Fruit fly (Drosophila melanogaster) whole organism, embryonic: Measurements from ENCODE around the gene CG8673.

Experiments
- Abd-B ChIP-seq: fragments of 200-800 bp; sonication (Bioruptor generic); optimal IDR thresholded peaks from 2 replicates; lab custom pipeline; 2018; ENCODE audit warnings: missing biosample characterization, mild to moderate bottlenecking, missing genetic modification characterization, moderate library complexity
- CG10147 ChIP-seq: fragments of 200-800 bp; sonication (Bioruptor generic); optimal IDR thresholded peaks from 2 replicates; lab custom pipeline; 2019; ENCODE audit warnings: missing biosample characterization, mild to moderate bottlenecking, missing genetic modification characterization, moderate library complexity
- CG10431 ChIP-seq: fragments of 200-800 bp; sonication (Bioruptor generic); optimal IDR thresholded peaks from 3 replicates; lab custom pipeline; 2018; ENCODE audit warnings: missing biosample characterization, mild to moderate bottlenecking, missing genetic modification characterization
- CG10565 ChIP-seq: fragments of 200-800 bp; sonication (Bioruptor generic); optimal IDR thresholded peaks from 3 replicates; lab custom pipeline; 2016; ENCODE audit warnings: missing biosample characterization, mild to moderate bottlenecking, missing genetic modification characterization
- CG12104 ChIP-seq: fragments of 200-800 bp; sonication (Bioruptor generic); optimal IDR thresholded peaks from 3 replicates; lab custom pipeline; 2016; ENCODE audit warnings: missing biosample characterization, missing genetic modification characterization
- CG12942 ChIP-seq: fragments of 200-800 bp; sonication (Bioruptor generic); optimal IDR thresholded peaks from 3 replicates; lab custom pipeline; 2016; ENCODE audit warnings: missing biosample characterization, missing genetic modification characterization
- CG14710 ChIP-seq: fragments of 200-800 bp; sonication (Bioruptor generic); optimal IDR thresholded peaks from 3 replicates; lab custom pipeline; 2019; ENCODE audit warnings: missing biosample characterization, mild to moderate bottlenecking, missing genetic modification characterization, moderate library complexity
- CG15073 ChIP-seq: fragments of 200-800 bp; sonication (Bioruptor generic); optimal IDR thresholded peaks from 2 replicates; lab custom pipeline; 2016; ENCODE audit warnings: missing biosample characterization, missing genetic modification characterization
- CG15269 ChIP-seq: fragments of 200-800 bp; sonication (Bioruptor generic); optimal IDR thresholded peaks from 2 replicates; lab custom pipeline; 2018; ENCODE audit warnings: missing biosample characterization, mild to moderate bottlenecking, missing genetic modification characterization, moderate library complexity
- CG15479 ChIP-seq: fragments of 200-800 bp; sonication (Bioruptor generic); optimal IDR thresholded peaks from 3 replicates; lab custom pipeline; 2019; ENCODE audit warnings: missing biosample characterization, mild to moderate bottlenecking, missing genetic modification characterization, moderate library complexity
- CG15601 ChIP-seq: fragments of 200-800 bp; sonication (Bioruptor generic); optimal IDR thresholded peaks from 3 replicates; lab custom pipeline; 2019; ENCODE audit warnings: missing biosample characterization, mild to moderate bottlenecking, missing genetic modification characterization, moderate library complexity
- CG16779 ChIP-seq: fragments of 200-800 bp; sonication (Bioruptor generic); IDR thresholded peaks from 2 replicates; pipeline ENCODE4 v1.3.6; 2022; ENCODE audit warnings: missing biosample characterization, missing genetic modification characterization
- CG17328 ChIP-seq: fragments of 200-800 bp; sonication (Bioruptor generic); IDR thresholded peaks from 2 replicates; pipeline ENCODE4 v1.3.6; 2022; ENCODE audit warnings: missing biosample characterization, missing genetic modification characterization
- CG1832 ChIP-seq: fragments of 200-800 bp; sonication (Bioruptor generic); optimal IDR thresholded peaks from 2 replicates; lab custom pipeline; 2017; ENCODE audit warnings: missing biosample characterization, mild to moderate bottlenecking, missing genetic modification characterization, inconsistent platforms
- CG2202 ChIP-seq: fragments of 200-800 bp; sonication (Bioruptor generic); optimal IDR thresholded peaks from 2 replicates; lab custom pipeline; 2018; ENCODE audit warnings: missing biosample characterization, mild to moderate bottlenecking, missing genetic modification characterization
- CG3065 ChIP-seq: fragments of 200-800 bp; sonication (Bioruptor generic); optimal IDR thresholded peaks from 2 replicates; lab custom pipeline; 2016; ENCODE audit warnings: missing biosample characterization, missing genetic modification characterization
- CG32532 ChIP-seq: fragments of 200-800 bp; sonication (Bioruptor generic); IDR thresholded peaks from 2 replicates; pipeline ENCODE4 v1.3.6; 2022; ENCODE audit warnings: missing biosample characterization, missing genetic modification characterization
- CG3838 ChIP-seq: fragments of 200-800 bp; sonication (Bioruptor generic); optimal IDR thresholded peaks from 3 replicates; lab custom pipeline; 2016; ENCODE audit warnings: missing biosample characterization, missing genetic modification characterization
- CG43689 ChIP-seq: fragments of 200-800 bp; sonication (Bioruptor generic); IDR thresholded peaks from 2 replicates; pipeline ENCODE4 v1.3.6; 2022; ENCODE audit warnings: missing biosample characterization, missing genetic modification characterization
- CG6254 ChIP-seq: fragments of 200-800 bp; sonication (Bioruptor generic); optimal IDR thresholded peaks from 3 replicates; lab custom pipeline; 2017; ENCODE audit warnings: mild to moderate bottlenecking, missing biosample characterization, missing genetic modification reagents, missing genetic modification characterization
- CG6272 ChIP-seq: fragments of 200-800 bp; sonication (Bioruptor generic); IDR thresholded peaks from 2 replicates; pipeline ENCODE4 v1.3.6; 2022; ENCODE audit warnings: missing biosample characterization, missing genetic modification characterization
- CG6683 ChIP-seq: fragments of 200-800 bp; sonication (Bioruptor generic); optimal IDR thresholded peaks from 2 replicates; lab custom pipeline; 2017; ENCODE audit warnings: missing biosample characterization, mild to moderate bottlenecking, missing genetic modification characterization, missing genetic modification reagents
- CG7357 ChIP-seq: fragments of 200-800 bp; sonication (Bioruptor generic); IDR thresholded peaks from 3 replicates; pipeline ENCODE4 v1.3.6; 2022; ENCODE audit warnings: missing biosample characterization, missing genetic modification characterization
- CG9932 ChIP-seq: fragments of 200-800 bp; sonication (Bioruptor generic); IDR thresholded peaks from 2 replicates; pipeline ENCODE4 v1.3.6; 2022; ENCODE audit warnings: missing biosample characterization, missing genetic modification characterization
- CHES-1-like ChIP-seq: fragments of 200-800 bp; sonication (Bioruptor generic); optimal IDR thresholded peaks from 2 replicates; lab custom pipeline; 2016; ENCODE audit warnings: missing biosample characterization, missing genetic modification characterization
- Fer1 ChIP-seq: fragments of 200-800 bp; sonication (Bioruptor generic); optimal IDR thresholded peaks from 2 replicates; lab custom pipeline; 2017; ENCODE audit warnings: missing biosample characterization, mild to moderate bottlenecking, missing genetic modification characterization
- HmgZ ChIP-seq: fragments of 200-800 bp; sonication (Bioruptor generic); optimal IDR thresholded peaks from 2 replicates; lab custom pipeline; 2018; ENCODE audit warnings: missing biosample characterization, mild to moderate bottlenecking, missing genetic modification characterization
- Hr78 ChIP-seq, 2 experiments: fragments of 200-800 bp in 1 of 2; fragments of >200 bp in 1 of 2; sonication (Bioruptor generic) in 1 of 2; optimal IDR thresholded peaks; 2 replicates each; lab custom pipeline; 2017 to 2019; ENCODE audit warnings: missing biosample characterization in 2 of 2, missing genetic modification characterization in 2 of 2, mild to moderate bottlenecking in 1 of 2, moderate library complexity in 1 of 2
- Med ChIP-seq: fragments of 200-800 bp; sonication (Bioruptor generic); peaks from one replicate; lab custom pipeline; 2016; ENCODE audit warnings: missing biosample characterization, missing genetic modification characterization, mild to moderate bottlenecking, inconsistent platforms, moderate library complexity
- Nf-YC ChIP-seq: fragments of 200-800 bp; optimal IDR thresholded peaks from 3 replicates; lab custom pipeline; 2019; ENCODE audit warnings: missing biosample characterization, mild to moderate bottlenecking, missing genetic modification characterization, moderate library complexity
- Oli ChIP-seq: fragments of 200-800 bp; sonication (Bioruptor generic); optimal IDR thresholded peaks from 2 replicates; lab custom pipeline; 2018; ENCODE audit warnings: missing biosample characterization, mild to moderate bottlenecking, missing genetic modification characterization, moderate library complexity
- Ptx1 ChIP-seq: fragments of 200-800 bp; sonication (Bioruptor generic); IDR thresholded peaks from 2 replicates; pipeline ENCODE4 v1.3.6; 2022; ENCODE audit warnings: missing biosample characterization, missing genetic modification characterization
- Spps ChIP-seq: fragments of 200-800 bp; sonication (Bioruptor generic); optimal IDR thresholded peaks from 2 replicates; lab custom pipeline; 2018; ENCODE audit warnings: missing biosample characterization, mild to moderate bottlenecking, missing genetic modification characterization
- YL-1 ChIP-seq: fragments of 200-800 bp; sonication (Bioruptor generic); optimal IDR thresholded peaks from 3 replicates; lab custom pipeline; 2017; ENCODE audit warnings: missing biosample characterization, mild to moderate bottlenecking, missing genetic modification characterization
- az2 ChIP-seq: fragments of 200-800 bp; sonication (Bioruptor generic); optimal IDR thresholded peaks from 3 replicates; lab custom pipeline; 2016; ENCODE audit warnings: missing biosample characterization, missing genetic modification characterization
- btn ChIP-seq: fragments of 200-800 bp; sonication (Bioruptor generic); optimal IDR thresholded peaks from 2 replicates; lab custom pipeline; 2016; ENCODE audit warnings: missing biosample characterization, missing genetic modification characterization
- crc ChIP-seq: fragments of 200-800 bp; sonication (Bioruptor generic); optimal IDR thresholded peaks from 2 replicates; lab custom pipeline; 2016; ENCODE audit warnings: missing biosample characterization, missing genetic modification characterization
- da ChIP-seq: fragments of 200-800 bp; sonication (Bioruptor generic); optimal IDR thresholded peaks from 2 replicates; lab custom pipeline; 2016; ENCODE audit warnings: missing biosample characterization, missing genetic modification characterization
- gem ChIP-seq: fragments of 200-800 bp; sonication (Bioruptor generic); optimal IDR thresholded peaks from 2 replicates; lab custom pipeline; 2019; ENCODE audit warnings: missing biosample characterization, mild to moderate bottlenecking, missing genetic modification characterization, moderate library complexity
- hb ChIP-seq: fragments of 200-800 bp; sonication (Bioruptor generic); IDR thresholded peaks from 3 replicates; pipeline ENCODE4 v1.3.6; 2022; ENCODE audit warnings: missing biosample characterization, missing genetic modification characterization; ENCODE audit not compliant: partially characterized antibody
- kni ChIP-seq: fragments of 200-800 bp; sonication (Bioruptor generic); optimal IDR thresholded peaks from 3 replicates; lab custom pipeline; 2017; ENCODE audit warnings: mild to moderate bottlenecking, missing biosample characterization, missing genetic modification reagents, missing genetic modification characterization
- luna ChIP-seq: fragments of 200-800 bp; sonication (Bioruptor generic); optimal IDR thresholded peaks from 2 replicates; lab custom pipeline; 2016; ENCODE audit warnings: missing biosample characterization, missing genetic modification characterization
- mam ChIP-seq: fragments of 200-800 bp; sonication (Bioruptor generic); optimal IDR thresholded peaks from 3 replicates; lab custom pipeline; 2016; ENCODE audit warnings: missing biosample characterization, missing genetic modification characterization
- pb ChIP-seq: fragments of 200-800 bp; sonication (Bioruptor generic); optimal IDR thresholded peaks from 3 replicates; lab custom pipeline; 2016; ENCODE audit warnings: missing biosample characterization, missing genetic modification characterization
- pros ChIP-seq: fragments of 200-800 bp; sonication (Bioruptor generic); optimal IDR thresholded peaks from 3 replicates; lab custom pipeline; 2019; ENCODE audit warnings: missing biosample characterization, mild to moderate bottlenecking, missing genetic modification characterization, moderate library complexity
- pum ChIP-seq: fragments of 200-800 bp; sonication (Bioruptor generic); optimal IDR thresholded peaks from 2 replicates; lab custom pipeline; 2016; ENCODE audit warnings: missing biosample characterization, missing genetic modification characterization
- row ChIP-seq: fragments of 200-800 bp; sonication (Bioruptor generic); IDR thresholded peaks from 3 replicates; pipeline ENCODE4 v1.3.6; 2022; ENCODE audit warnings: missing biosample characterization, missing genetic modification characterization
- sna ChIP-seq: fragments of 200-800 bp; sonication (Bioruptor generic); IDR thresholded peaks from 2 replicates; pipeline ENCODE4 v1.3.6; 2022; ENCODE audit warnings: missing biosample characterization, missing genetic modification characterization; ENCODE audit not compliant: partially characterized antibody
- tll ChIP-seq, 2 experiments: fragments of 200-800 bp in 1 of 2; fragments of >200 bp in 1 of 2; sonication (Bioruptor generic) in 1 of 2; optimal IDR thresholded peaks; 2 replicates each; lab custom pipeline; 2017 to 2019; ENCODE audit warnings: missing biosample characterization in 2 of 2, missing genetic modification characterization in 2 of 2, mild to moderate bottlenecking in 1 of 2, moderate library complexity in 1 of 2
- twi ChIP-seq: fragments of 200-800 bp; optimal IDR thresholded peaks from 2 replicates; lab custom pipeline; 2019; ENCODE audit warnings: missing biosample characterization, mild to moderate bottlenecking, missing genetic modification characterization, moderate library complexity
- vvl ChIP-seq: fragments of 200-800 bp; sonication (Bioruptor generic); IDR thresholded peaks from 2 replicates; pipeline ENCODE4 v1.3.6; 2022; ENCODE audit warnings: missing biosample characterization, missing genetic modification characterization
- yki ChIP-seq: fragments of >200 bp; optimal IDR thresholded peaks from 3 replicates; lab custom pipeline; 2018

The CG8673 gene

DNA sequence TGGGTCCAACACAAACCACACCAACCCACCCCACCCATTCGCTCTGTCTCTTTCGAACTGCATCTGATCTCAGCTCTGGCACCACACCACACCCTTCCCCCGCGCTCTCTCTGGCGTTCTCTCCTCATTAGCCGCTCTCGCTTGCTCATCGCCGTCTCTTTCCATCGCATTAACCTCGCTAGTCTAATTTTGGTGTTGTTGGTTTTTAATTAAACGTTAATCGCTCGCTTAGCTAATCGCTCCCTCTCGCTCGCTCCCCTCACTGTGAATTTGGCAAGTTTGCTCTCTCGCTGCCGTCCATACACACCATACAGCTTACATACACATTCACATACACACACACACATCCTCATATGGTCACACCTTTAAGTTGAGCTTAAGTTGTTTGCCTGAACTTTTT lies 20.0 kb upstream of the CG8673 start:
- TF ChIP-seq yki (lab: Kevin White, UChicago) (peak; percentile 49), CG1832 (GFP tag; lab: Kevin White, UChicago) (peak; percentile 75), CG17328 (GFP tag; lab: Robert Waterston, UW) (no peak), pros (no peak), Spps (tag; lab: Kevin White, UChicago) (no peak), CG12104 (GFP tag; lab: Kevin White, UChicago) (no peak), vvl (GFP tag; lab: Robert Waterston, UW) (peak; percentile 88), CG15601 (tag; lab: Kevin White, UChicago) (no peak), CG6272 (GFP tag; lab: Robert Waterston, UW) (no peak), CG10147 (GFP tag; lab: Kevin White, UChicago) (no peak), row (GFP tag; lab: Robert Waterston, UW) (no peak), Oli (no peak), Ptx1 (GFP tag; lab: Robert Waterston, UW) (no peak), pum (no peak), da (no peak), CG14710 (tag; lab: Kevin White, UChicago) (no peak), Med (GFP tag; lab: Kevin White, UChicago) (peak; percentile 66), CG6254 (GFP tag; lab: Kevin White, UChicago) (no peak), hb (no peak), kni (GFP tag; lab: Kevin White, UChicago) (peak; percentile 63), CG32532 (peak; percentile 8; the same call in 1 of the 2 replicates), luna (no peak), CG15269 (no peak), az2 (GFP tag; lab: Kevin White, UChicago) (no peak), CG16779 (no peak), Nf-YC (tag; lab: Kevin White, UChicago) (peak; percentile 10), btn (GFP tag; lab: Kevin White, UChicago) (no peak), CG2202 (tag; lab: Kevin White, UChicago) (no peak), Fer1 (GFP tag; lab: Kevin White, UChicago) (peak; percentile 23), CG12942 (no peak), CG10431 (no peak), CG43689 (GFP tag; lab: Robert Waterston, UW) (no peak), gem (tag; lab: Kevin White, UChicago) (no peak), CG3065 (GFP tag; lab: Kevin White, UChicago) (no peak), twi (tag; lab: Kevin White, UChicago) (no peak), crc (GFP tag; lab: Kevin White, UChicago) (no peak), sna (GFP tag; lab: Robert Waterston, UW) (no peak), pb (GFP tag; lab: Kevin White, UChicago) (no peak), Abd-B (GFP tag; lab: Kevin White, UChicago) (no peak), CG10565 (GFP tag; lab: Kevin White, UChicago) (no peak), CG3838 (no peak), CG9932 (GFP tag; lab: Robert Waterston, UW) (no peak), tll (GFP tag; optimal IDR thresholded peaks at IDR 0.05; lab: Kevin White, UChicago) (no peak), CG15073 (no peak), HmgZ (tag; lab: Kevin White, UChicago) (no peak), mam (GFP tag; lab: Kevin White, UChicago) (no peak), Hr78 (GFP tag; optimal IDR thresholded peaks at IDR 0.05; lab: Kevin White, UChicago) (peak in 1 of 2 experiments; percentile 79), CG6683 (GFP tag; lab: Kevin White, UChicago) (no peak), CG7357 (GFP tag; lab: Robert Waterston, UW) (no peak), YL-1 (no peak), CHES-1-like (GFP tag; lab: Kevin White, UChicago) (no peak), CG15479 (GFP tag; lab: Kevin White, UChicago) (no peak)
